Worm (Caenorhabditis elegans) whole organism, early embryonic: ENCODE results near the gene pbs-6.

ENCODE experiments used
- B0310.2 ChIP-seq: sonication (generic microtip); optimal IDR thresholded peaks from 2 replicates; lab custom pipeline; 2016; ENCODE audit warnings: mild to moderate bottlenecking, missing genetic modification characterization, missing compliant biosample characterization
- F13C5.2 ChIP-seq: sonication (generic microtip); optimal IDR thresholded peaks from 2 replicates; lab custom pipeline; 2017; ENCODE audit warnings: mild to moderate bottlenecking, missing genetic modification characterization, inconsistent platforms, missing compliant biosample characterization
- ama-1 ChIP-seq: fragments of 150-350 bp; optimal IDR thresholded peaks from 2 replicates; lab custom pipeline; 2014
- ceh-13 ChIP-seq: fragments of 200-800 bp; sonication (Bioruptor generic); optimal IDR thresholded peaks from 2 replicates; lab custom pipeline; 2018; ENCODE audit warnings: mild to moderate bottlenecking, missing genetic modification characterization, missing compliant biosample characterization
- ceh-36 ChIP-seq: sonication (generic microtip); optimal IDR thresholded peaks from 2 replicates; lab custom pipeline; 2016; ENCODE audit warnings: missing genetic modification characterization, inconsistent platforms, missing compliant biosample characterization
- ets-7 ChIP-seq: sonication (generic microtip); optimal IDR thresholded peaks from 2 replicates; lab custom pipeline; 2016; ENCODE audit warnings: missing genotype, missing genetic modification characterization, missing compliant biosample characterization
- flt-1 ChIP-seq: fragments of 200-800 bp; sonication (Bioruptor generic); IDR thresholded peaks from 2 replicates; pipeline ENCODE4 v1.3.6; 2022; ENCODE audit warnings: missing genetic modification characterization, missing compliant biosample characterization
- hmbx-1 ChIP-seq: sonication (generic microtip); optimal IDR thresholded peaks from 2 replicates; lab custom pipeline; 2016; ENCODE audit warnings: mild to moderate bottlenecking, missing genetic modification characterization, missing compliant biosample characterization
- hmg-4 ChIP-seq: fragments of 200-800 bp; sonication (Bioruptor generic); optimal IDR thresholded peaks from 2 replicates; lab custom pipeline; 2018; ENCODE audit warnings: mild to moderate bottlenecking, missing genetic modification characterization, missing compliant biosample characterization
- hnd-1 ChIP-seq: sonication (generic microtip); optimal IDR thresholded peaks from 2 replicates; lab custom pipeline; 2016; ENCODE audit warnings: missing genetic modification characterization, missing compliant biosample characterization
- scrt-1 ChIP-seq: fragments of 200-800 bp; sonication (Bioruptor generic); IDR thresholded peaks from 2 replicates; pipeline ENCODE4 v1.3.6; 2022; ENCODE audit warnings: missing genetic modification characterization, missing compliant biosample characterization
- sea-1 ChIP-seq: fragments of 200-800 bp; sonication (Bioruptor generic); conservative IDR thresholded peaks from 2 replicates; pipeline ENCODE4 v1.3.6; 2022; ENCODE audit warnings: missing genetic modification characterization, missing compliant biosample characterization

DNA sequence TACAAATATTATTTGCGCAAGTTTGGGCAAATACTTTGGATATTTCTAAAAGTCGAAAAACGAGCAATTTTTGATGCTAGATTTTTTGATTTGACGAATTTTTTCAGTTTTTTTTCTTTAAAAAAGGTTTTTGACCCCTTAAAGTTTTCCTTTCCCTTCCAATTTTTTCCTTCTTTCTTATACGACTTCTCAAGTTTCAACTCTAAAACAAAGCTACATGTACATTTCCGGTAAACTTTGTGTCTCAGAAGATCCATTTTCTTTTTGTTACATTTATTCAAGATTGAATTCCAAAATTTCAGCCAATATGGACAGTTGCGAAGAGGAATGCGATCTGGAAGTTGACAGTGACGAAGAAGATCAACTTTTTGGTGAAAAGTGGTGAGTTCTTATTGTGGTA is 34.9 kb upstream of the pbs-6 start, which contains the start of gene mig-10:
- no peak for TF ChIP-seq hmg-4 (GFP tag; lab: Kevin White, UChicago)
- TF ChIP-seq hnd-1 (tag; lab: Kevin White, UChicago): no peak
- TF ChIP-seq F13C5.2: no peak
- TF ChIP-seq sea-1: no peak
- no peak for TF ChIP-seq ets-7 (tag; lab: Kevin White, UChicago)
- TF ChIP-seq B0310.2 (tag; lab: Kevin White, UChicago): no peak
- no peak for TF ChIP-seq ceh-36 (tag; lab: Kevin White, UChicago)
- TF ChIP-seq hmbx-1 (tag; lab: Kevin White, UChicago): no peak
- TF ChIP-seq flt-1 (GFP tag; lab: Robert Waterston, UW): no peak
- TF ChIP-seq scrt-1 (GFP tag; lab: Robert Waterston, UW): no peak
- no peak for TF ChIP-seq ama-1 (lab: Kevin White, UChicago)
- TF ChIP-seq ceh-13 (GFP tag; lab: Kevin White, UChicago): no peak
